Fruit fly (Drosophila melanogaster): Measurements from ENCODE around the gene CG13731.

The CG13731 gene

DNA sequence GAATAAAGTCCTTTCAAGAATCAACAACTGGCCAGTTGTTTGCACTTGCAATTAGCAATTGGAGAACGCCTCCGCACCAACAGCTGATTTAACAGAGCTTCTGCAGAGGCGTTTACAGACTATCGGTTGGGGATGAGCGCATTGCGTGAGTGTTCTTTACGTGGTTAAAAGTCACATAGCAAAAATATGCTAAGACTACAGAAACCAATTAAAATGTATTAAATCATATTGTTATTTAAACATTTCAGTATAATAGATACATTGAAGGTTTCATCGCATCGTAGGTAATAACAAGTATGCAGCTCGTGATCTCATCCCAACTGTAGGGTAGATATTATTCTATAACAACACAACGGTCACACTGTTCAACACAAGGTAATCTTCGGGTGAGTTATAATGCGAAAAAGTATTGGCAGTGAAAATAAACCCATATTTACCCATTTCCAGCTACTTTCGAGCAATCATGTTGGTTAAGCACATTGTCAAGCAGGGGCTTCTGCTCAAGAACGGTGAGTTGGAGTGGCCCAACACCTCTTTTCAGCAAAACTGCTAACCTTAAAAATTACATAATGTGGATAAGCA is 36.5 kb upstream of the CG13731 start, which contains the start of the genes Sec3 and COX7B (continued):
- peak; percentile 50 for TF ChIP-seq Meics (GFP tag; optimal IDR thresholded peaks at IDR 0.05)
- TF ChIP-seq Bgb (GFP tag; IDR thresholded peaks at IDR 0.05; ENCODE audit: partially characterized antibody), result peak; percentile 89
- no peak for TF ChIP-seq hth (optimal IDR thresholded peaks at IDR 0.05)
- TF ChIP-seq CG1233 (GFP tag; optimal IDR thresholded peaks at IDR 0.05), result peak; percentile 38
- peak; percentile 15 for TF ChIP-seq nom (GFP tag; optimal IDR thresholded peaks at IDR 0.05)
- TF ChIP-seq CG13775 (GFP tag; optimal IDR thresholded peaks at IDR 0.05), result peak; percentile 67
- peak; percentile 59 for TF ChIP-seq zfh2 (GFP tag; optimal IDR thresholded peaks at IDR 0.05)
- no peak for TF ChIP-seq CG1647 (GFP tag; optimal IDR thresholded peaks at IDR 0.05)
- no peak for TF ChIP-seq CG3726 (GFP tag; IDR thresholded peaks at IDR 0.05)
- peak; percentile 64 for TF ChIP-seq CG12299 (tag; optimal IDR thresholded peaks at IDR 0.05)
- TF ChIP-seq CG7357 (GFP tag; IDR thresholded peaks at IDR 0.05), result 0 out of 3 replicates have a peak, but pooled peaks have one; percentile 34
- TF ChIP-seq hbn (GFP tag; IDR thresholded peaks at IDR 0.05; ENCODE audit: partially characterized antibody), result peak; percentile 93
- no peak for TF ChIP-seq Trl (optimal IDR thresholded peaks at IDR 0.05)
- TF ChIP-seq Trl (GFP tag; optimal IDR thresholded peaks at IDR 0.05), result peak; percentile 20
- TF ChIP-seq ems (GFP tag; optimal IDR thresholded peaks at IDR 0.05), result peak; percentile 61
- 0 out of 3 replicates have a peak, but pooled peaks have one; percentile 24 for TF ChIP-seq CG6175 (GFP tag; IDR thresholded peaks at IDR 0.05)
- TF ChIP-seq CG3163 (GFP tag; optimal IDR thresholded peaks at IDR 0.05), result no peak
- TF ChIP-seq CG7928 (GFP tag; optimal IDR thresholded peaks at IDR 0.05), result peak; percentile 32
- TF ChIP-seq CG8388 (GFP tag; optimal IDR thresholded peaks at IDR 0.05), result peak; percentile 51
- TF ChIP-seq sd (tag; optimal IDR thresholded peaks at IDR 0.05), result peak; percentile 48
- no peak for TF ChIP-seq eve (GFP tag; optimal IDR thresholded peaks at IDR 0.05)
- TF ChIP-seq CG15514 (GFP tag; optimal IDR thresholded peaks at IDR 0.05), result peak; percentile 70
- peak; percentile 31; the same call in 2 of the 4 replicates for TF ChIP-seq Gug (GFP tag; IDR thresholded peaks at IDR 0.05)
- TF ChIP-seq CG2199 (GFP tag; IDR thresholded peaks at IDR 0.05), result no peak
- peak; percentile 20 for TF ChIP-seq bigmax (GFP tag; optimal IDR thresholded peaks at IDR 0.05)
- TF ChIP-seq Sox100B (GFP tag; optimal IDR thresholded peaks at IDR 0.05), result peak; percentile 20
- TF ChIP-seq dmrt99B (tag; optimal IDR thresholded peaks at IDR 0.05), result peak; percentile 53
- TF ChIP-seq tup (GFP tag; optimal IDR thresholded peaks at IDR 0.05), result peak; percentile 19
- 0 out of 3 replicates have a peak, but pooled peaks have one; percentile 59 for TF ChIP-seq ci (GFP tag; IDR thresholded peaks at IDR 0.05)
- no peak for TF ChIP-seq Hand (GFP tag; optimal IDR thresholded peaks at IDR 0.05)
- TF ChIP-seq Usf (GFP tag; optimal IDR thresholded peaks at IDR 0.05), result no peak
- no peak for TF ChIP-seq Camta (GFP tag; optimal IDR thresholded peaks at IDR 0.05)
- TF ChIP-seq slou (GFP tag; optimal IDR thresholded peaks at IDR 0.05), result peak; percentile 37
- peak; percentile 22 for TF ChIP-seq fd96Cb (tag; optimal IDR thresholded peaks at IDR 0.05)
- peak; percentile 88 for TF ChIP-seq sens (GFP tag)
- peak; percentile 62 for TF ChIP-seq CG10979 (tag; optimal IDR thresholded peaks at IDR 0.05)
- peak; percentile 76; the same call in 2 of the 4 replicates for TF ChIP-seq chinmo (GFP tag; IDR thresholded peaks at IDR 0.05; ENCODE audit: partially characterized antibody)
- TF ChIP-seq croc (GFP tag; conservative IDR thresholded peaks at IDR 0.05), result no peak
- peak in 1 of 3 experiments; percentile 64 for TF ChIP-seq Stat92E (GFP tag; optimal IDR thresholded peaks at IDR 0.05)
- peak; percentile 62 for TF ChIP-seq CG9727 (GFP tag; optimal IDR thresholded peaks at IDR 0.05)
- peak; percentile 67; the same call in 1 of the 3 replicates for TF ChIP-seq Dbx (GFP tag; IDR thresholded peaks at IDR 0.05)
- TF ChIP-seq CG8478 (optimal IDR thresholded peaks at IDR 0.05), result no peak
- no peak for TF ChIP-seq ab (GFP tag; optimal IDR thresholded peaks at IDR 0.05)
- TF ChIP-seq CG15269 (tag; optimal IDR thresholded peaks at IDR 0.05), result peak; percentile 63
- TF ChIP-seq run (tag; optimal IDR thresholded peaks at IDR 0.05), result peak; percentile 5
- TF ChIP-seq CG6791 (GFP tag; IDR thresholded peaks at IDR 0.05; ENCODE audit: partially characterized antibody), result peak; percentile 73; the same call in 2 of the 3 replicates
- no peak for TF ChIP-seq h (optimal IDR thresholded peaks at IDR 0.05)
- no peak for TF ChIP-seq pros (GFP tag; optimal IDR thresholded peaks at IDR 0.05)
- TF ChIP-seq Ets97D (GFP tag; optimal IDR thresholded peaks at IDR 0.05), result peak; percentile 29
- peak; percentile 74 for TF ChIP-seq HLH54F (GFP tag; optimal IDR thresholded peaks at IDR 0.05)
